Fruit fly (Drosophila melanogaster) ovary, adult (tissue): ENCODE measurements around the gene GstO1.
A peak's percentile ranks its signal among the peaks of the same experiment; 100 is the strongest.

Experiments
- CG17801 ChIP-seq: fragments of 200-800 bp; optimal IDR thresholded peaks from 2 replicates; lab custom pipeline; 2019; ENCODE audit warnings: missing biosample characterization, mild to moderate bottlenecking, missing genetic modification characterization, moderate library complexity; ENCODE audit not compliant: partially characterized antibody

The GstO1 gene

DNA sequence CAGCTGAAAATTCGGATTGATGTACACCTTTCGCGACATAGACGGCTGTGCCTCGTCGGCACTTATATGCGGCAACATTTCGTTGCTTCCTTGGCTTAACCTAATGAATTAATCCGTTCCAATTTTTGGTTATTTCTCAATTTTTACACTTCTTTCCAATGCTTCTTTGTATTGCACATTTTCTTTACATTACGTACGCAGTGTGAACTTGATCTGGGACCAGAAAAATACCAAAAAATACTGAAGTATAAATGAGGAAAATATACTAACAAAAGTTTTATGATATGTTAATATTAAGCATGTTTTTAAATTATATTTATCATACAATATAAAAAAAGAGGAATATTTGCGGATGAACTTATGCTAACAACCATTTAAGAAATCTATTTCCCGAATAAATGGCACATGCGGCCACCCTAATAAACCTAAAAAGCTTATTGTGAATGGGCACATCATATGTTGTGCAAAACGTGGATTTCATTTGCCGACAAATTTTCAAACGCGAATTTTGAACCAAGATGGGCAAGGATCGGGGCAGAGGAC is 15.0 kb downstream of the GstO1 start, which contains the start of the genes ZC3H3 and Pus7:
ZC3H3 (minus strand) TSS at position 197 of the 543 bp plus-strand sequence.
Pus7 (plus strand) TSS at position 437 of the 543 bp plus-strand sequence.
- no peak for TF ChIP-seq CG17801

DNA sequence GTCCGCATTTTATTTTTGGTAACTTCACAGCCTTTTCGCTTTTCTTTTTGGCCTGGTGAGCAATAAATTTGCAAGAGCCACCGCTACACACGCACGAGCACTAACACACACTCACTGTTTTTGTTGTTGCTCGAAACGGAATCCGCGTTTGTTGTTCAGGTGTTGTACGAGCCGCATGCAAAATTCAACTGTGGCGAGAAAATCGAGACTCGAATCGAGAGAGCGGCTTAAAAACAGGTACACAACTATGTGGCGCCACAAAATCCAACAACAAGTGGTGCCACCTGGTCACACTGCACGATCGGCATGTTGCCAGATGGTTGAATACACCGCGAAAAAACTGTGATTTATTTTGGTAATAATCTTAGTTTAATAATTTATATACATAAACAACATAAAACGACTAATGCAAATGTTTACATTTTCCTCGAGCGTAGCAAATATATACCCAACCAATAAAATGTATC is 17.7 kb downstream of the GstO1 start, which contains the start of gene CG43163:
CG43163 (minus strand) TSS at position 172 of the 467 bp plus-strand sequence.
- peak; percentile 26 for TF ChIP-seq CG17801

DNA sequence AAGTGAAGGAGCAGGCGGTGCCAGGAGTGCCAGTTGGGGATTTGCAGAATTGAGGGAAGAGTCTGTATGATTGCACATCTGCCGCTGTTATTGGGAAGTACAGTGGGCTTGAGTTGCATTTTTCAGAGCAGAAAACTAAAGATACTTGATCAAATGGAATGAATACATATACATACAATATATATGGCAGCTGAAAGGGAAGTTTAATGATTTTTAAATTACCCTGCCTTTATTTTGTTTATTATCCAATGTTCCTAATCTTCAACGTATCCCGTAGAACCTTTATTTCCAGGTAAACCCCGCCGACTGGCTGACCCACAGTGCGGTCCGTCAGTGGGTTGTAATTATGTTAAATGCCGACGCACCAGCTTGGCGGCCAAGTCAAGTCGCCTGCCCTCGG is 43.7 kb downstream of the GstO1 start:
- no peak for TF ChIP-seq CG17801
